Worm (Caenorhabditis elegans): ENCODE results near the gene C53A3.4.

Gene C53A3.4

DNA sequence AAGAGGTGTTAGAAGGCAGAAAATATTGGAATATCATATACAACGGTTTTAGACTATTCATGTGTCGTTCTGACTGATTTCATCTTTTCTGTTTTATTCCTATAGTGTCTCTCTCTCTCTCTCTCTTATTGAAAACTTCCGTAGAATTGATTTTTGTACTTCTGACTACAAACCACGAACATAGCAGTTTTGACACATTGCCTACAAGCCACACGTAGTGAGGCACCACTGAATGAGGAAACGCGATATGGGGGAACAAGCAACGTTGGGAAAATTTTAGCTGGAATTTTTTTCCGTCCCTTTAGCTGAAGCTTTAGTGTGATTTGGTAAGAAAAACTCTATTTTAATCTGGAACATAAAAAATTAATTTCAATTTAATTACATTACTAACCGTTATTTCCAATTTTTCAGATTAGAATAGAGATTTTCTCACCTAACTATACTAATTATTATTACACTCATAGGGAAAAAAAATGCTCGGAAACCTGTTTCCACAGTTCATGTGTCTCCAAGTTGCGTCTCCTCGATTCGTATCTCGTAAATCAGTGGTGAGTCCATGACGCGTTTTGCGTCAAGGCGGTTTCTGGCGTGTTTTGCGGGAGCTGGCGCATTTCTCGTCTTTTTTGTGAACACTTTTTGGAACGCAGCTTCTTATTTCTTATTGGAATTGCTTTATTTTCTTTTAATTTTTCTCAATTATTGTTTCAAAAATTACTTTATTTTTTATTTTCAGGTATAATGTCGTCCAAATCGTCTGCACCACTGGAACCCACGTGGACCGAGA is 32.0 kb upstream of the C53A3.4 start, which contains the start of the genes nhr-142 and F44E7.9:
nhr-142 (minus strand) TSS at position 57 of the 784 bp plus-strand sequence.
F44E7.9 (plus strand) TSS at position 734 of the 784 bp plus-strand sequence.
- TF ChIP-seq fkh-10 (GFP tag; optimal IDR thresholded peaks at IDR 0.05) (peak; percentile 6), hmg-11 (tag; optimal IDR thresholded peaks at IDR 0.05) (peak; percentile 71), ceh-9 (tag; optimal IDR thresholded peaks at IDR 0.05) (no peak), nhr-11 (tag; optimal IDR thresholded peaks at IDR 0.05) (peak; percentile 60), nhr-43 (tag; optimal IDR thresholded peaks at IDR 0.05; ENCODE audit: poor library complexity, severe bottlenecking) (peak; percentile 78), nhr-77 (tag; optimal IDR thresholded peaks at IDR 0.05) (peak; percentile 41), R02D3.7 (tag; optimal IDR thresholded peaks at IDR 0.05) (peak; percentile 70), pha-4 (tag; optimal IDR thresholded peaks at IDR 0.05) (peak; percentile 83), ceh-16 (tag; optimal IDR thresholded peaks at IDR 0.05) (no peak), aly-2 (tag; optimal IDR thresholded peaks at IDR 0.05) (no peak), mdl-1 (tag; optimal IDR thresholded peaks at IDR 0.05) (no peak), sea-2 (GFP tag; optimal IDR thresholded peaks at IDR 0.05) (no peak), lsy-12 (tag; optimal IDR thresholded peaks at IDR 0.05) (peak; percentile 81), egl-5 (tag; optimal IDR thresholded peaks at IDR 0.05) (peak; percentile 43), nhr-237 (tag; optimal IDR thresholded peaks at IDR 0.05) (no peak), nhr-25 (tag; optimal IDR thresholded peaks at IDR 0.05) (peak; percentile 63), fkh-2 (tag; optimal IDR thresholded peaks at IDR 0.05) (no peak), ceh-82 (tag; optimal IDR thresholded peaks at IDR 0.05) (peak; percentile 59), ceh-28 (tag; optimal IDR thresholded peaks at IDR 0.05) (peak; percentile 10), nhr-76 (tag; optimal IDR thresholded peaks at IDR 0.05) (peak; percentile 24), lin-39 (tag; optimal IDR thresholded peaks at IDR 0.05) (peak; percentile 52), lin-15B (tag; optimal IDR thresholded peaks at IDR 0.05) (peak; percentile 91), nhr-12 (tag; optimal IDR thresholded peaks at IDR 0.05) (no peak), nfya-1 (tag; optimal IDR thresholded peaks at IDR 0.05; ENCODE audit: insufficient read depth) (peak; percentile 72), unc-39 (tag; optimal IDR thresholded peaks at IDR 0.05) (no peak), ZK546.5 (tag; optimal IDR thresholded peaks at IDR 0.05) (no peak), nhr-67 (tag; optimal IDR thresholded peaks at IDR 0.05) (no peak), elt-3 (tag; optimal IDR thresholded peaks at IDR 0.05) (no peak), fos-1 (tag; optimal IDR thresholded peaks at IDR 0.05) (no peak), snpc-4 (tag; optimal IDR thresholded peaks at IDR 0.05) (peak; percentile 72), unc-62 (GFP tag; optimal IDR thresholded peaks at IDR 0.05) (no peak), pqm-1 (tag; optimal IDR thresholded peaks at IDR 0.05) (peak; percentile 62), elt-2 (tag; optimal IDR thresholded peaks at IDR 0.05) (peak; percentile 72), jun-1 (tag; optimal IDR thresholded peaks at IDR 0.05) (peak; percentile 35), ama-1 (optimal IDR thresholded peaks at IDR 0.05) (no peak), zag-1 (tag; optimal IDR thresholded peaks at IDR 0.05) (no peak), egl-27 (tag; optimal IDR thresholded peaks at IDR 0.05) (peak; percentile 25), skn-1 (tag; optimal IDR thresholded peaks at IDR 0.05) (peak; percentile 45), eor-1 (tag; optimal IDR thresholded peaks at IDR 0.05) (no peak), mml-1 (tag; optimal IDR thresholded peaks at IDR 0.05) (no peak), ztf-4 (tag; optimal IDR thresholded peaks at IDR 0.05) (no peak), nhr-23 (tag; optimal IDR thresholded peaks at IDR 0.05) (peak; percentile 81), tbx-2 (tag; optimal IDR thresholded peaks at IDR 0.05) (peak; percentile 71), nhr-28 (tag; optimal IDR thresholded peaks at IDR 0.05) (no peak), daf-12 (tag; optimal IDR thresholded peaks at IDR 0.05) (no peak), elt-1 (tag; optimal IDR thresholded peaks at IDR 0.05) (no peak), ztf-11 (tag; optimal IDR thresholded peaks at IDR 0.05) (no peak)
